Worm (Caenorhabditis elegans) whole organism, L4 larva: ENCODE measurements around the gene C04E12.5.

Source experiments
- fos-1 ChIP-seq: fragments of 150-350 bp; optimal IDR thresholded peaks from 2 replicates; lab custom pipeline; 2014; ENCODE audit warnings: missing biosample characterization, missing genetic modification characterization
- mdl-1 ChIP-seq, 2 experiments: fragments of 150-350 bp in 1 of 2; sonication (generic microtip) in 1 of 2; optimal IDR thresholded peaks; 2 replicates each; lab custom pipeline; 2014 to 2017; ENCODE audit warnings: missing biosample characterization in 2 of 2, missing genetic modification characterization in 2 of 2
- nhr-77 ChIP-seq: fragments of 150-350 bp; optimal IDR thresholded peaks from 2 replicates; lab custom pipeline; 2014; ENCODE audit warnings: missing biosample characterization, missing genetic modification characterization

DNA sequence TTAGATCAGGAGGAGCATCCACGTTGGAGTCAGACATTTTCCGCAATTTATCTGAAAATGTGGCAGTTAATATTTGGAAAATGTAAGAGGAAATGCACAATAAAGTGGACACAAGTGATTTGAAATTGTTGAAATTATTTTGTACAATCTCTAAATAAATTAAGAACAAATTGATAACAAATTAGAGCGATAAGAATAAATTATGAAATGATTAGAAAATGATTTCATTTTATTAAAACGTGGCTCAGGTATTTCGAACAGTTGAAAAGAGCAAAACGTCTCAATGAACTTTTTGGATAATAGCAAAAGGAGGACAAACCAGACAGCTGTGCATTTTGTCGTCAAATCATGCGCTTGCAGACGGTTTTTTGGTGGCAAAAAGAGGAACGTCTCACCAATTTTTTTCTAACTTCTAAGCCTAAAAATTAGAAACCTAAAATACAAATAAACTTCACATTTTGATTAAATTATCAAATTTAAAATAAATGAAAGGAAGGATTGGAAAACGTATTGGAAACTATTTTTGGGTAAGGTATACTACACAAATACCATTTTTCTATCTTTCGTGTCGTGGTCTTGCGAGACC lies 11.8 kb upstream of the C04E12.5 start, which contains the start of gene fbxa-65:
- no peak for TF ChIP-seq nhr-77
- no peak for TF ChIP-seq mdl-1 (tag; optimal IDR thresholded peaks at IDR 0.05; lab: Kevin White, UChicago)
- TF ChIP-seq fos-1 (tag; lab: Kevin White, UChicago), result no peak
